Worm (Caenorhabditis elegans) whole organism, L4 larva: Measurements from ENCODE around the gene rpt-4.

Experiments used
- D1046.2 ChIP-seq: fragments of 200-800 bp; sonication (Bioruptor generic); IDR thresholded peaks from 2 replicates; pipeline ENCODE4 v1.3.6; 2022; ENCODE audit warnings: missing genetic modification characterization, missing compliant biosample characterization
- F44E2.7 ChIP-seq: fragments of 200-800 bp; sonication (Bioruptor generic); IDR thresholded peaks from 2 replicates; pipeline ENCODE4 v2.1.2; 2022; ENCODE audit warnings: missing genetic modification characterization, missing compliant biosample characterization
- F49E8.2 ChIP-seq: sonication (generic microtip); optimal IDR thresholded peaks from 2 replicates; lab custom pipeline; 2016; ENCODE audit warnings: missing compliant biosample characterization, mild to moderate bottlenecking, missing genetic modification characterization, borderline replicate concordance
- T20F7.1 ChIP-seq: fragments of 200-800 bp; sonication (Bioruptor generic); optimal IDR thresholded peaks from 2 replicates; lab custom pipeline; 2018; ENCODE audit warnings: mild to moderate bottlenecking, missing genetic modification characterization, missing compliant biosample characterization
- T26A8.4 ChIP-seq: fragments of 200-800 bp; sonication (Bioruptor generic); IDR thresholded peaks from 2 replicates; pipeline ENCODE4 v1.3.6; 2022; ENCODE audit warnings: missing genetic modification characterization, missing compliant biosample characterization
- aha-1 ChIP-seq: fragments of 150-350 bp; peaks from one replicate; lab custom pipeline; 2014; ENCODE audit warnings: missing biosample characterization, missing genetic modification characterization
- arid-1 ChIP-seq: fragments of 200-800 bp; sonication (Bioruptor generic); conservative IDR thresholded peaks from 2 replicates; pipeline ENCODE4 v1.3.6; 2022; ENCODE audit warnings: missing genetic modification reagents, missing genetic modification characterization, missing compliant biosample characterization
- ces-1 ChIP-seq: fragments of 150-350 bp; sonication (generic microtip); optimal IDR thresholded peaks from 4 replicates; lab custom pipeline; 2014; ENCODE audit warnings: missing biosample characterization, missing genetic modification reagents, missing genetic modification characterization
- ctbp-1 ChIP-seq: fragments of 200-800 bp; sonication (Bioruptor generic); IDR thresholded peaks from 2 replicates; pipeline ENCODE4 v1.3.6; 2022; ENCODE audit warnings: missing genetic modification reagents, missing genetic modification characterization, missing compliant biosample characterization
- daf-12 ChIP-seq: fragments of 150-350 bp; optimal IDR thresholded peaks from 2 replicates; lab custom pipeline; 2014; ENCODE audit warnings: missing biosample characterization, missing genetic modification reagents, missing genetic modification characterization
- daf-16 ChIP-seq, 3 experiments: sonication (generic microtip); optimal IDR thresholded peaks; 2 replicates each; lab custom pipeline; 2016 to 2017; ENCODE audit warnings: missing genetic modification characterization in 3 of 3, missing genetic modification reagents in 3 of 3, mild to moderate bottlenecking in 2 of 3, missing compliant biosample characterization in 2 of 3, missing biosample characterization in 1 of 3, moderate library complexity in 1 of 3
- dmd-6 ChIP-seq: fragments of 200-800 bp; sonication (Bioruptor generic); IDR thresholded peaks from 2 replicates; pipeline ENCODE4 v1.3.6; 2022; ENCODE audit warnings: missing genetic modification reagents, missing genetic modification characterization, missing compliant biosample characterization
- duxl-1 ChIP-seq: sonication (generic microtip); optimal IDR thresholded peaks from 2 replicates; lab custom pipeline; 2016; ENCODE audit warnings: mild to moderate bottlenecking, missing genetic modification characterization, moderate library complexity, missing compliant biosample characterization; ENCODE audit not compliant: poor library complexity
- egl-27 ChIP-seq: sonication (generic microtip); optimal IDR thresholded peaks from 3 replicates; lab custom pipeline; 2017; ENCODE audit warnings: missing biosample characterization, missing genetic modification reagents, missing genetic modification characterization
- egl-43 ChIP-seq: fragments of 200-800 bp; sonication (Bioruptor generic); IDR thresholded peaks from 2 replicates; pipeline ENCODE4 v1.3.6; 2022; ENCODE audit warnings: missing genetic modification reagents, missing genetic modification characterization, missing compliant biosample characterization
- fkh-10 ChIP-seq: fragments of 150-350 bp; optimal IDR thresholded peaks from 2 replicates; lab custom pipeline; 2014; ENCODE audit warnings: missing biosample characterization, missing genetic modification reagents, missing genetic modification characterization
- gei-8 ChIP-seq: fragments of 200-800 bp; sonication (Bioruptor generic); optimal IDR thresholded peaks from 2 replicates; lab custom pipeline; 2018; ENCODE audit warnings: mild to moderate bottlenecking, missing genetic modification characterization, missing compliant biosample characterization
- hlh-11 ChIP-seq: fragments of 200-800 bp; sonication (Bioruptor generic); optimal IDR thresholded peaks from 2 replicates; lab custom pipeline; 2018; ENCODE audit warnings: mild to moderate bottlenecking, missing genetic modification characterization, missing compliant biosample characterization
- hlh-30 ChIP-seq: sonication (generic microtip); optimal IDR thresholded peaks from 2 replicates; lab custom pipeline; 2017; ENCODE audit warnings: antibody characterized with exemption, mild to moderate bottlenecking, missing genetic modification characterization, missing compliant biosample characterization; ENCODE audit not compliant: insufficient read depth
- lin-1 ChIP-seq: fragments of 200-800 bp; sonication (Bioruptor generic); IDR thresholded peaks from 2 replicates; pipeline ENCODE4 v1.3.6; 2022; ENCODE audit warnings: missing genetic modification reagents, missing genetic modification characterization, missing compliant biosample characterization
- lin-13 ChIP-seq: fragments of 150-350 bp; optimal IDR thresholded peaks from 2 replicates; lab custom pipeline; 2014; ENCODE audit warnings: missing biosample characterization, missing genetic modification reagents, missing genetic modification characterization
- lin-15B ChIP-seq: fragments of 150-350 bp; sonication (generic microtip); optimal IDR thresholded peaks from 3 replicates; lab custom pipeline; 2014; ENCODE audit warnings: missing biosample characterization, missing genetic modification characterization
- madf-5 ChIP-seq, 2 experiments: fragments of 200-800 bp; sonication (Bioruptor generic); IDR thresholded peaks; 2 replicates each; pipeline ENCODE4 v1.3.6; 2022; ENCODE audit warnings: missing compliant biosample characterization in 2 of 2, missing genetic modification characterization in 2 of 2
- mdl-1 ChIP-seq, 2 experiments: fragments of 150-350 bp in 1 of 2; sonication (generic microtip) in 1 of 2; optimal IDR thresholded peaks; 2 replicates each; lab custom pipeline; 2014 to 2017; ENCODE audit warnings: missing biosample characterization in 2 of 2, missing genetic modification characterization in 2 of 2
- mep-1 ChIP-seq: fragments of 150-350 bp; sonication (generic microtip); optimal IDR thresholded peaks from 3 replicates; lab custom pipeline; 2014; ENCODE audit warnings: missing biosample characterization, missing genetic modification characterization
- mxl-3 ChIP-seq: fragments of 200-800 bp; sonication (Bioruptor generic); optimal IDR thresholded peaks from 2 replicates; lab custom pipeline; 2018; ENCODE audit warnings: mild to moderate bottlenecking, missing genetic modification characterization, missing compliant biosample characterization
- nhr-102 ChIP-seq: sonication (generic microtip); optimal IDR thresholded peaks from 2 replicates; lab custom pipeline; 2016; ENCODE audit warnings: mild to moderate bottlenecking, missing genetic modification characterization, moderate library complexity, missing compliant biosample characterization
- nhr-25 ChIP-seq: sonication (generic microtip); optimal IDR thresholded peaks from 2 replicates; lab custom pipeline; 2017; ENCODE audit warnings: missing genetic modification characterization, mild to moderate bottlenecking, missing compliant biosample characterization, antibody characterized with exemption, moderate library complexity, borderline replicate concordance; ENCODE audit not compliant: insufficient read depth
- nhr-28 ChIP-seq: fragments of 150-350 bp; optimal IDR thresholded peaks from 2 replicates; lab custom pipeline; 2014; ENCODE audit warnings: missing biosample characterization, missing genetic modification characterization
- php-3 ChIP-seq: fragments of 200-800 bp; sonication (Bioruptor generic); IDR thresholded peaks from 2 replicates; pipeline ENCODE4 v1.3.6; 2022; ENCODE audit warnings: missing genetic modification reagents, missing genetic modification characterization, missing compliant biosample characterization
- pqm-1 ChIP-seq: sonication (generic microtip); optimal IDR thresholded peaks from 2 replicates; lab custom pipeline; 2017; ENCODE audit warnings: missing biosample characterization, missing genetic modification characterization
- skn-1 ChIP-seq: fragments of 150-350 bp; optimal IDR thresholded peaks from 2 replicates; lab custom pipeline; 2014; ENCODE audit warnings: missing biosample characterization, missing genetic modification characterization
- spr-3 ChIP-seq: fragments of 200-800 bp; sonication (Bioruptor generic); optimal IDR thresholded peaks from 2 replicates; lab custom pipeline; 2018; ENCODE audit warnings: mild to moderate bottlenecking, missing genetic modification characterization, missing compliant biosample characterization
- unc-130 ChIP-seq: sonication (generic microtip); optimal IDR thresholded peaks from 2 replicates; lab custom pipeline; 2016; ENCODE audit warnings: missing genetic modification reagents, missing genetic modification characterization, missing compliant biosample characterization
- unc-39 ChIP-seq: sonication (generic microtip); optimal IDR thresholded peaks from 2 replicates; lab custom pipeline; 2017; ENCODE audit warnings: missing biosample characterization, missing genetic modification characterization
- unc-62 ChIP-seq, 3 experiments: fragments of 150-350 bp in 1 of 3; sonication (generic microtip); optimal IDR thresholded peaks in 2 of 3; peaks in 1 of 3; 1 replicate in 1 of 3; 2 replicates in 2 of 3; lab custom pipeline; 2014 to 2017; ENCODE audit warnings: missing biosample characterization in 3 of 3, missing genetic modification characterization in 3 of 3, missing genetic modification reagents in 3 of 3, missing genotype in 1 of 3
- ztf-7 ChIP-seq: fragments of 150-350 bp; optimal IDR thresholded peaks from 2 replicates; lab custom pipeline; 2014; ENCODE audit warnings: missing biosample characterization, missing genetic modification characterization

The rpt-4 gene

DNA sequence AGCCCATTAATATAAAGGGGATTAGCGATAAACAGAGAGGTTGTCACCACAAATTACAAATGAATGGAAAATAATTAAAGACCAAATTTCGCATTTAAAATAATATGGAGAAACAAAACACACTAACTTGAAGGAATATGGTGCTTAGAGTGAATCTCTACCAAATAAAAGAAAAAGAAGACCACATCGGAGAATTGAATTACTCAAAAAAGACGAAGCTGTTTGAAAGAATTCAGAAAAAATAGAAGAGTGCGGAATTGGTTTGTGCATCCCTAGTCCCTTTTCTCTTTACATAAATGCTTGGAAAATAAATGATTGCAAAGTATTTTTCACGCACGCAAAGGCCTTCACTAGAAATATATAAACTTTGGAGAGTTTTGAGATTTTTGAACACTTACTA, 27.9 kb upstream of the rpt-4 start:
- TF ChIP-seq daf-12 (tag; lab: Kevin White, UChicago) (no peak), nhr-102 (no peak), mep-1 (tag; lab: Kevin White, UChicago) (no peak), ces-1 (GFP tag; lab: Kevin White, UChicago) (peak; percentile 26), aha-1 (tag; lab: Kevin White, UChicago) (peak; percentile 86), T20F7.1 (GFP tag; lab: Kevin White, UChicago) (no peak), skn-1 (tag; lab: Kevin White, UChicago) (no peak), mdl-1 (tag; optimal IDR thresholded peaks at IDR 0.05; lab: Kevin White, UChicago) (no peak), unc-62 (GFP tag; optimal IDR thresholded peaks at IDR 0.05 in 1 of 2; lab: Kevin White, UChicago) (no peak), unc-62 (tag; optimal IDR thresholded peaks at IDR 0.05; lab: Kevin White, UChicago) (no peak), spr-3 (GFP tag; lab: Kevin White, UChicago) (no peak), unc-39 (tag; lab: Kevin White, UChicago) (no peak), ztf-7 (tag; lab: Kevin White, UChicago) (no peak)

DNA sequence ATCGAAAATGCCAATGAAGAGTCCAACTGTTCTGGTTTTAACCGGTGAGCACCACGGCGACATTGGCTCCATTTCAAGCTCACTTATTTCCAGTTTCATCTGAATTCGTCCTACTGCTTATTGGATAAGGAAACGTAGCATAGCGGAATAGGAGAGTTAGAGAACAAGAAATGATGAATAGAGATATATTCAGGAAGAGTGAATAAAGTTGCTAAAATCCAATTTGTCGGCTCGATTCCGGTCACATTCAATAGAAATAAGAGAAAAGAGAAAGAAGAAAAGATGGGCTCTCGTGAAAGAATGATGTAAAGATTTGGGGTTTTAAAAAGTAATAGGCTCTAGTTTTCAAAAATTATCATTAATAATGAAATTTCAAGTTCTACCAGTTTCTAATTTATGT, 27.3 kb upstream of the rpt-4 start:
- peak; percentile 94 for TF ChIP-seq fkh-10 (GFP tag; lab: Kevin White, UChicago)
- no peak for TF ChIP-seq T26A8.4 (GFP tag; lab: Robert Waterston, UW)
- TF ChIP-seq ctbp-1 (GFP tag; lab: Robert Waterston, UW), result peak; percentile 57; the same call in 1 of the 2 replicates
- TF ChIP-seq ces-1 (GFP tag; lab: Kevin White, UChicago), result peak; percentile 75

DNA sequence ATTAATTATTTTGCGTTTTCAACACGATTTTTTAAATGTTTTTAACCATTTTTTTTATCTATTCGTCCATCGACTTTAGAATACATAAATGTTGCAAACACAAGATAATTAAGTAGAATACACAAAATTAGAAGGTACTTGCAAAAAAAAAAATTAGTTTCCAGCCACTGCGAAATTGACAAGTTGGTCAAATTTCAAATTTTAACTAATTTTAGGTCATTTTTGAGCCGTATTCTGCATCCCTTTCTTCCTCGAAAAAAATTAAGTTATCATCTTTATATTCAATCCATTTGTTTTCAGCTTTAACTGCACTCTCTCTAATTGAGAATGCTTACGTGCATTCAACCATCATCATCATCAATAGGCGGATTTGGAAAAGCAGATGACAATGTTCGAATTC, 23.3 kb upstream of the rpt-4 start, which contains the start of gene egl-26:
Gene egl-26, plus strand, starts transcription at position 301 of the 400 bp plus-strand sequence.
- TF ChIP-seq unc-62 (GFP tag; optimal IDR thresholded peaks at IDR 0.05 in 1 of 2; lab: Kevin White, UChicago) (peak in 1 of 2 experiments; percentile 77), unc-62 (tag; optimal IDR thresholded peaks at IDR 0.05; lab: Kevin White, UChicago) (no peak), php-3 (GFP tag; lab: Robert Waterston, UW) (no peak)

ce11 chrII:68757-69156, 22.7 kb upstream of the rpt-4 start:
- TF ChIP-seq unc-130 (GFP tag; lab: Kevin White, UChicago) (no peak), aha-1 (tag; lab: Kevin White, UChicago) (peak; percentile 77)

- TF ChIP-seq ces-1 (GFP tag; lab: Kevin White, UChicago), result no peak
- peak in 1 of 2 experiments; percentile 86 for TF ChIP-seq unc-62 (GFP tag; optimal IDR thresholded peaks at IDR 0.05 in 1 of 2; lab: Kevin White, UChicago)
- TF ChIP-seq unc-62 (tag; optimal IDR thresholded peaks at IDR 0.05; lab: Kevin White, UChicago), result no peak
- peak; percentile 65 for TF ChIP-seq nhr-28 (tag; lab: Kevin White, UChicago)
- TF ChIP-seq pqm-1 (tag; lab: Kevin White, UChicago), result peak; percentile 79
- TF ChIP-seq, all 104 proteins: peak for 3
Observed at ce11 chrII:67663-68062, 21.6 kb upstream of the rpt-4 start.

ce11 chrII:66322-66721, 20.3 kb upstream of the rpt-4 start:
- TF ChIP-seq gei-8 (GFP tag; lab: Kevin White, UChicago), result no peak
- TF ChIP-seq duxl-1 (tag; lab: Kevin White, UChicago), result no peak
- no peak for TF ChIP-seq F44E2.7 (GFP tag; lab: Robert Waterston, UW)
- TF ChIP-seq mxl-3 (GFP tag; lab: Kevin White, UChicago), result peak; percentile 82
- TF ChIP-seq nhr-28 (tag; lab: Kevin White, UChicago), result peak; percentile 51
- no peak for TF ChIP-seq D1046.2 (GFP tag; lab: Robert Waterston, UW)
- peak; percentile 38 for TF ChIP-seq mep-1 (tag; lab: Kevin White, UChicago)
- no peak; the same call in 1 of the 2 replicates for TF ChIP-seq T26A8.4 (GFP tag; lab: Robert Waterston, UW)
- TF ChIP-seq egl-43 (GFP tag; lab: Robert Waterston, UW), result no peak
- TF ChIP-seq F49E8.2, result no peak
- no peak for TF ChIP-seq dmd-6 (GFP tag; lab: Robert Waterston, UW)
- no peak for TF ChIP-seq T20F7.1 (GFP tag; lab: Kevin White, UChicago)
- TF ChIP-seq arid-1 (GFP tag; lab: Robert Waterston, UW), result 0 out of 2 replicates have a peak, but pooled peaks have one; percentile 21
- TF ChIP-seq nhr-25 (tag; lab: Kevin White, UChicago), result peak; percentile 48
- TF ChIP-seq lin-1 (GFP tag; lab: Robert Waterston, UW), result no peak
- TF ChIP-seq daf-16 (GFP tag; optimal IDR thresholded peaks at IDR 0.05; lab: Kevin White, UChicago), result no peak
- peak; percentile 19 for TF ChIP-seq daf-16 (tag; optimal IDR thresholded peaks at IDR 0.05; lab: Kevin White, UChicago)
- no peak for TF ChIP-seq egl-27 (tag; lab: Kevin White, UChicago)
- no peak for TF ChIP-seq madf-5 (GFP tag; IDR thresholded peaks at IDR 0.05; lab: Robert Waterston, UW)
- TF ChIP-seq hlh-11, result peak; percentile 82
- peak in 1 of 2 experiments; percentile 57 for TF ChIP-seq unc-62 (GFP tag; optimal IDR thresholded peaks at IDR 0.05 in 1 of 2; lab: Kevin White, UChicago)
- no peak for TF ChIP-seq unc-62 (tag; optimal IDR thresholded peaks at IDR 0.05; lab: Kevin White, UChicago)
- TF ChIP-seq lin-13 (GFP tag; lab: Kevin White, UChicago), result no peak
- TF ChIP-seq hlh-30, result peak; percentile 86
- peak; percentile 27 to 84 for TF ChIP-seq mdl-1 (tag; optimal IDR thresholded peaks at IDR 0.05; lab: Kevin White, UChicago)
- TF ChIP-seq lin-15B (tag; lab: Kevin White, UChicago), result no peak
